Fruit fly (Drosophila melanogaster): ENCODE results near the gene CG15535.
A peak's percentile ranks its signal among the peaks of the same experiment; 100 is the strongest.

The CG15535 gene

dm6 chr3R:30450224-30450623 is 26.5 kb upstream of the CG15535 start (continued):
- peak; percentile 34 for TF ChIP-seq Hr3 (GFP tag; optimal IDR thresholded peaks at IDR 0.05)
- TF ChIP-seq CG4854 (GFP tag; optimal IDR thresholded peaks at IDR 0.05) = peak; percentile 79
- TF ChIP-seq CG7271 (tag; optimal IDR thresholded peaks at IDR 0.05) = no peak
- TF ChIP-seq B-H1 (GFP tag; IDR thresholded peaks at IDR 0.05) = peak; percentile 77; the same call in 1 of the 3 replicates
- TF ChIP-seq CG30403 (GFP tag; optimal IDR thresholded peaks at IDR 0.05) = no peak
- TF ChIP-seq CG8388 (GFP tag; optimal IDR thresholded peaks at IDR 0.05) = peak; percentile 26
- TF ChIP-seq dmrt99B (tag; optimal IDR thresholded peaks at IDR 0.05) = peak; percentile 51
- TF ChIP-seq tin (GFP tag; optimal IDR thresholded peaks at IDR 0.05) = peak; percentile 55
- TF ChIP-seq NC2β (GFP tag; optimal IDR thresholded peaks at IDR 0.05) = peak; percentile 84
- TF ChIP-seq cwo (GFP tag; optimal IDR thresholded peaks at IDR 0.05) = peak; percentile 74
- peak; percentile 36 for TF ChIP-seq CG7928 (GFP tag; optimal IDR thresholded peaks at IDR 0.05)
- TF ChIP-seq Dll (GFP tag; IDR thresholded peaks at IDR 0.05; ENCODE audit: partially characterized antibody) = 0 out of 4 replicates have a peak, but pooled peaks have one; percentile 31
- no peak for TF ChIP-seq lov (optimal IDR thresholded peaks at IDR 0.05)
- peak; percentile 90 for TF ChIP-seq lov (GFP tag; IDR thresholded peaks at IDR 0.05)
- TF ChIP-seq Awh (GFP tag; IDR thresholded peaks at IDR 0.05) = peak; percentile 96
- no peak for TF ChIP-seq CG17829 (tag; optimal IDR thresholded peaks at IDR 0.05)
- peak; percentile 90 for TF ChIP-seq CG1792 (GFP tag; optimal IDR thresholded peaks at IDR 0.05)
- TF ChIP-seq nmo (GFP tag; optimal IDR thresholded peaks at IDR 0.05) = no peak
- no peak for TF ChIP-seq D19B (GFP tag; optimal IDR thresholded peaks at IDR 0.05)
- TF ChIP-seq CG9609 (GFP tag; optimal IDR thresholded peaks at IDR 0.05) = peak; percentile 29
- peak; percentile 87 for TF ChIP-seq CG10654 (GFP tag; optimal IDR thresholded peaks at IDR 0.05)
- peak; percentile 46; the same call in 1 of the 3 replicates for TF ChIP-seq CG6175 (GFP tag; IDR thresholded peaks at IDR 0.05)
- no peak for TF ChIP-seq Hmx (GFP tag; optimal IDR thresholded peaks at IDR 0.05)
- TF ChIP-seq CHES-1-like (GFP tag; optimal IDR thresholded peaks at IDR 0.05) = peak; percentile 80
- peak; percentile 53; the same call in 1 of the 2 replicates for TF ChIP-seq CG14441 (GFP tag; IDR thresholded peaks at IDR 0.05)
- TF ChIP-seq sna (GFP tag; IDR thresholded peaks at IDR 0.05; ENCODE audit: partially characterized antibody) = no peak
- peak; percentile 36 to 82 for TF ChIP-seq bsh (GFP tag; optimal IDR thresholded peaks at IDR 0.05)
- peak; percentile 83 for TF ChIP-seq pho (GFP tag; optimal IDR thresholded peaks at IDR 0.05)
- TF ChIP-seq Sox100B (GFP tag; optimal IDR thresholded peaks at IDR 0.05) = peak; percentile 67
- TF ChIP-seq CG7372 (GFP tag; IDR thresholded peaks at IDR 0.05) = peak; percentile 25; the same call in 1 of the 2 replicates
- TF ChIP-seq H15 (GFP tag; IDR thresholded peaks at IDR 0.05) = peak; percentile 60; the same call in 1 of the 3 replicates
- TF ChIP-seq emc (GFP tag; optimal IDR thresholded peaks at IDR 0.05) = peak; percentile 34
- no peak for TF ChIP-seq pzg (GFP tag; optimal IDR thresholded peaks at IDR 0.05)
- TF ChIP-seq Hr51 (GFP tag; optimal IDR thresholded peaks at IDR 0.05) = peak in 1 of 2 experiments; percentile 76
- TF ChIP-seq caup (GFP tag; optimal IDR thresholded peaks at IDR 0.05; ENCODE audit: severe bottlenecking) = peak; percentile 89
- TF ChIP-seq Ada2b (GFP tag; IDR thresholded peaks at IDR 0.05) = peak; percentile 51; the same call in 1 of the 2 replicates
- peak; percentile 31 for TF ChIP-seq CG10543 (GFP tag; optimal IDR thresholded peaks at IDR 0.05)
- TF ChIP-seq onecut (GFP tag; IDR thresholded peaks at IDR 0.05) = peak; percentile 65
- TF ChIP-seq CG2120 (GFP tag; optimal IDR thresholded peaks at IDR 0.05) = peak; percentile 75
- TF ChIP-seq exex (tag; optimal IDR thresholded peaks at IDR 0.05) = peak; percentile 57
- TF ChIP-seq ERR (GFP tag; optimal IDR thresholded peaks at IDR 0.05) = peak; percentile 71
- TF ChIP-seq HLH3B (GFP tag; IDR thresholded peaks at IDR 0.05) = peak; percentile 86; the same call in 1 of the 2 replicates
- TF ChIP-seq phol (tag; optimal IDR thresholded peaks at IDR 0.05) = no peak
- peak; percentile 22 for TF ChIP-seq fu2 (GFP tag; optimal IDR thresholded peaks at IDR 0.05)
- TF ChIP-seq CG2116 (GFP tag; optimal IDR thresholded peaks at IDR 0.05) = peak; percentile 55
- peak; percentile 71 for TF ChIP-seq E2f1 (GFP tag; IDR thresholded peaks at IDR 0.05)
- peak; percentile 73 for TF ChIP-seq odd (GFP tag; optimal IDR thresholded peaks at IDR 0.05)
- peak; percentile 50 for TF ChIP-seq CG12219 (GFP tag; optimal IDR thresholded peaks at IDR 0.05)
- no peak; the same call in 1 of the 2 replicates for TF ChIP-seq ato (GFP tag; IDR thresholded peaks at IDR 0.05; ENCODE audit: partially characterized antibody)
- peak; percentile 90 for TF ChIP-seq BtbVII (GFP tag; optimal IDR thresholded peaks at IDR 0.05)

All from whole organism, embryonic.